Fruit fly (Drosophila melanogaster) whole organism, embryonic: ENCODE data around the gene RfC3.

Experiments used
- Atf6 ChIP-seq: fragments of 200-800 bp; sonication (Bioruptor generic); IDR thresholded peaks from 2 replicates; pipeline ENCODE4 v1.3.6; 2022; ENCODE audit warnings: missing biosample characterization, missing genetic modification characterization
- Bgb ChIP-seq: fragments of 200-800 bp; sonication (Bioruptor generic); IDR thresholded peaks from 2 replicates; pipeline ENCODE4 v1.3.6; 2022; ENCODE audit warnings: missing biosample characterization, missing genetic modification characterization; ENCODE audit not compliant: partially characterized antibody
- BtbVII ChIP-seq: fragments of 200-800 bp; sonication (Bioruptor generic); optimal IDR thresholded peaks from 3 replicates; lab custom pipeline; 2017; ENCODE audit warnings: missing biosample characterization, mild to moderate bottlenecking, missing genetic modification characterization
- CG12071 ChIP-seq: fragments of 200-800 bp; sonication (Bioruptor generic); optimal IDR thresholded peaks from 3 replicates; lab custom pipeline; 2018; ENCODE audit warnings: missing biosample characterization, mild to moderate bottlenecking, missing genetic modification characterization
- CG12942 ChIP-seq: fragments of 200-800 bp; sonication (Bioruptor generic); optimal IDR thresholded peaks from 3 replicates; lab custom pipeline; 2016; ENCODE audit warnings: missing biosample characterization, missing genetic modification characterization
- CG13624 ChIP-seq: fragments of 200-800 bp; sonication (Bioruptor generic); optimal IDR thresholded peaks from 2 replicates; lab custom pipeline; 2016; ENCODE audit warnings: missing biosample characterization, missing genetic modification characterization
- CG17829 ChIP-seq: fragments of 200-800 bp; optimal IDR thresholded peaks from 2 replicates; lab custom pipeline; 2019; ENCODE audit warnings: missing biosample characterization, mild to moderate bottlenecking, missing genetic modification characterization, moderate library complexity
- CG2202 ChIP-seq: fragments of 200-800 bp; sonication (Bioruptor generic); optimal IDR thresholded peaks from 2 replicates; lab custom pipeline; 2018; ENCODE audit warnings: missing biosample characterization, mild to moderate bottlenecking, missing genetic modification characterization
- CG2712 ChIP-seq: fragments of 200-800 bp; optimal IDR thresholded peaks from 3 replicates; lab custom pipeline; 2019; ENCODE audit warnings: missing biosample characterization, mild to moderate bottlenecking, missing genetic modification characterization, moderate library complexity
- CG30020 ChIP-seq: fragments of 200-800 bp; optimal IDR thresholded peaks from 2 replicates; lab custom pipeline; 2019; ENCODE audit warnings: missing biosample characterization, mild to moderate bottlenecking, missing genetic modification characterization, moderate library complexity
- CG30403 ChIP-seq: fragments of 200-800 bp; sonication (Bioruptor generic); optimal IDR thresholded peaks from 3 replicates; lab custom pipeline; 2016; ENCODE audit warnings: missing biosample characterization, missing genetic modification characterization
- CG3065 ChIP-seq: fragments of 200-800 bp; sonication (Bioruptor generic); optimal IDR thresholded peaks from 2 replicates; lab custom pipeline; 2016; ENCODE audit warnings: missing biosample characterization, missing genetic modification characterization
- CG6272 ChIP-seq: fragments of 200-800 bp; sonication (Bioruptor generic); IDR thresholded peaks from 2 replicates; pipeline ENCODE4 v1.3.6; 2022; ENCODE audit warnings: missing biosample characterization, missing genetic modification characterization
- CG7963 ChIP-seq: fragments of 200-800 bp; sonication (Bioruptor generic); IDR thresholded peaks from 3 replicates; pipeline ENCODE4 v1.3.6; 2022; ENCODE audit warnings: missing biosample characterization, missing genetic modification characterization; ENCODE audit not compliant: partially characterized antibody
- CG8281 ChIP-seq: fragments of 200-800 bp; sonication (Bioruptor generic); optimal IDR thresholded peaks from 2 replicates; lab custom pipeline; 2018; ENCODE audit warnings: missing biosample characterization, mild to moderate bottlenecking, missing genetic modification characterization, moderate library complexity
- CG8388 ChIP-seq: fragments of 200-800 bp; sonication (Bioruptor generic); optimal IDR thresholded peaks from 2 replicates; lab custom pipeline; 2019; ENCODE audit warnings: missing biosample characterization, mild to moderate bottlenecking, missing genetic modification characterization, moderate library complexity
- CG8765 ChIP-seq: fragments of 200-800 bp; sonication (Bioruptor generic); IDR thresholded peaks from 2 replicates; pipeline ENCODE4 v1.3.6; 2022; ENCODE audit warnings: missing biosample characterization, missing genetic modification characterization
- CG8924 ChIP-seq: fragments of 200-800 bp; optimal IDR thresholded peaks from 3 replicates; lab custom pipeline; 2019; ENCODE audit warnings: missing biosample characterization, mild to moderate bottlenecking, missing genetic modification characterization, moderate library complexity
- CTCF ChIP-seq: fragments of 200-800 bp; sonication (Bioruptor generic); optimal IDR thresholded peaks from 2 replicates; lab custom pipeline; 2017; ENCODE audit warnings: missing biosample characterization, mild to moderate bottlenecking, missing genetic modification characterization, moderate library complexity
- CrebB ChIP-seq: fragments of 200-800 bp; sonication (Bioruptor generic); optimal IDR thresholded peaks from 3 replicates; lab custom pipeline; 2018; ENCODE audit warnings: missing biosample characterization, mild to moderate bottlenecking, missing genetic modification characterization
- Dp ChIP-seq: fragments of 200-800 bp; sonication (Bioruptor generic); optimal IDR thresholded peaks from 2 replicates; lab custom pipeline; 2018; ENCODE audit warnings: missing biosample characterization, mild to moderate bottlenecking, missing genetic modification characterization, moderate library complexity
- E2f2 ChIP-seq: fragments of 200-800 bp; sonication (Bioruptor generic); IDR thresholded peaks from 2 replicates; pipeline ENCODE4 v1.3.6; 2022; ENCODE audit warnings: missing biosample characterization, missing genetic modification characterization
- Gsc ChIP-seq: fragments of 200-800 bp; sonication (Bioruptor generic); IDR thresholded peaks from 2 replicates; pipeline ENCODE4 v1.3.6; 2022; ENCODE audit warnings: missing biosample characterization, missing genetic modification characterization
- Hr78 ChIP-seq, 2 experiments: fragments of 200-800 bp in 1 of 2; fragments of >200 bp in 1 of 2; sonication (Bioruptor generic) in 1 of 2; optimal IDR thresholded peaks; 2 replicates each; lab custom pipeline; 2017 to 2019; ENCODE audit warnings: missing biosample characterization in 2 of 2, missing genetic modification characterization in 2 of 2, mild to moderate bottlenecking in 1 of 2, moderate library complexity in 1 of 2
- Hsf ChIP-seq: fragments of 200-800 bp; sonication (Bioruptor generic); optimal IDR thresholded peaks from 3 replicates; lab custom pipeline; 2016; ENCODE audit warnings: missing biosample characterization, missing genetic modification characterization
- Lhr ChIP-seq: fragments of 200-800 bp; sonication (Bioruptor generic); optimal IDR thresholded peaks from 3 replicates; lab custom pipeline; 2017; ENCODE audit warnings: mild to moderate bottlenecking, missing biosample characterization, missing genetic modification reagents, missing genetic modification characterization
- MESR4 ChIP-seq: fragments of 200-800 bp; sonication (Bioruptor generic); optimal IDR thresholded peaks from 2 replicates; lab custom pipeline; 2018; ENCODE audit warnings: missing biosample characterization, mild to moderate bottlenecking, missing genetic modification characterization, moderate library complexity
- Max ChIP-seq: fragments of 200-800 bp; sonication (Bioruptor generic); optimal IDR thresholded peaks from 2 replicates; lab custom pipeline; 2016; ENCODE audit warnings: missing biosample characterization, mild to moderate bottlenecking, missing genetic modification characterization
- Med ChIP-seq: fragments of 200-800 bp; sonication (Bioruptor generic); peaks from one replicate; lab custom pipeline; 2016; ENCODE audit warnings: missing biosample characterization, missing genetic modification characterization, mild to moderate bottlenecking, inconsistent platforms, moderate library complexity
- NK7.1 ChIP-seq: fragments of 200-800 bp; sonication (Bioruptor generic); optimal IDR thresholded peaks from 3 replicates; lab custom pipeline; 2016; ENCODE audit warnings: missing biosample characterization, missing genetic modification characterization
- Optix ChIP-seq: fragments of 200-800 bp; sonication (Bioruptor generic); IDR thresholded peaks from 3 replicates; pipeline ENCODE4 v1.3.6; 2022; ENCODE audit warnings: missing biosample characterization, missing genetic modification characterization
- PHDP ChIP-seq: fragments of 200-800 bp; sonication (Bioruptor generic); optimal IDR thresholded peaks from 3 replicates; lab custom pipeline; 2018; ENCODE audit warnings: missing biosample characterization, mild to moderate bottlenecking, missing genetic modification characterization, moderate library complexity
- Sox102F ChIP-seq: fragments of 200-800 bp; sonication (Bioruptor generic); optimal IDR thresholded peaks from 2 replicates; lab custom pipeline; 2018; ENCODE audit warnings: missing biosample characterization, mild to moderate bottlenecking, missing genetic modification characterization, moderate library complexity
- YL-1 ChIP-seq: fragments of 200-800 bp; sonication (Bioruptor generic); optimal IDR thresholded peaks from 3 replicates; lab custom pipeline; 2017; ENCODE audit warnings: missing biosample characterization, mild to moderate bottlenecking, missing genetic modification characterization
- aop ChIP-seq: fragments of 200-800 bp; sonication (Bioruptor generic); IDR thresholded peaks from 2 replicates; pipeline ENCODE4 v1.3.6; 2022; ENCODE audit warnings: missing biosample characterization, missing genetic modification characterization
- caup ChIP-seq: fragments of 200-800 bp; sonication (Bioruptor generic); optimal IDR thresholded peaks from 3 replicates; lab custom pipeline; 2017; ENCODE audit warnings: missing biosample characterization, mild to moderate bottlenecking, missing genetic modification characterization, moderate library complexity; ENCODE audit not compliant: severe bottlenecking
- cg ChIP-seq: fragments of 200-800 bp; sonication (Bioruptor generic); optimal IDR thresholded peaks from 3 replicates; lab custom pipeline; 2019; ENCODE audit warnings: missing biosample characterization, mild to moderate bottlenecking, missing genetic modification characterization, moderate library complexity
- chinmo ChIP-seq: fragments of 200-800 bp; sonication (Bioruptor generic); IDR thresholded peaks from 4 replicates; pipeline ENCODE4 v1.3.6; 2022; ENCODE audit warnings: missing biosample characterization, missing genetic modification characterization; ENCODE audit not compliant: partially characterized antibody
- en ChIP-seq: fragments of 200-800 bp; sonication (Bioruptor generic); optimal IDR thresholded peaks from 2 replicates; lab custom pipeline; 2016; ENCODE audit warnings: missing biosample characterization, missing genetic modification characterization
- ewg ChIP-seq: fragments of 200-800 bp; sonication (Bioruptor generic); optimal IDR thresholded peaks from 3 replicates; lab custom pipeline; 2017; ENCODE audit warnings: mild to moderate bottlenecking, missing biosample characterization, missing genetic modification reagents, missing genetic modification characterization
- gro ChIP-seq: fragments of 200-800 bp; sonication (Bioruptor generic); optimal IDR thresholded peaks from 2 replicates; lab custom pipeline; 2016; ENCODE audit warnings: missing biosample characterization, missing genetic modification characterization
- gsb-n ChIP-seq: fragments of 200-800 bp; sonication (Bioruptor generic); optimal IDR thresholded peaks from 3 replicates; lab custom pipeline; 2018; ENCODE audit warnings: missing biosample characterization, mild to moderate bottlenecking, missing genetic modification characterization
- hb ChIP-seq: fragments of 200-800 bp; sonication (Bioruptor generic); IDR thresholded peaks from 3 replicates; pipeline ENCODE4 v1.3.6; 2022; ENCODE audit warnings: missing biosample characterization, missing genetic modification characterization; ENCODE audit not compliant: partially characterized antibody
- lola ChIP-seq, 3 experiments: fragments of >200 bp in 2 of 3; fragments of 200-800 bp in 1 of 3; sonication (Bioruptor generic) in 1 of 3; optimal IDR thresholded peaks; 2 replicates each; lab custom pipeline; 2017 to 2019; ENCODE audit warnings: missing biosample characterization in 3 of 3, missing genetic modification characterization in 3 of 3, mild to moderate bottlenecking in 1 of 3, moderate library complexity in 1 of 3
- nom ChIP-seq: fragments of 200-800 bp; sonication (Bioruptor generic); optimal IDR thresholded peaks from 2 replicates; lab custom pipeline; 2017; ENCODE audit warnings: missing biosample characterization, missing genetic modification characterization, mild to moderate bottlenecking, moderate library complexity, missing genetic modification reagents
- row ChIP-seq: fragments of 200-800 bp; sonication (Bioruptor generic); IDR thresholded peaks from 3 replicates; pipeline ENCODE4 v1.3.6; 2022; ENCODE audit warnings: missing biosample characterization, missing genetic modification characterization
- shn ChIP-seq: fragments of 200-800 bp; sonication (Bioruptor generic); optimal IDR thresholded peaks from 3 replicates; lab custom pipeline; 2016; ENCODE audit warnings: missing biosample characterization, missing genetic modification characterization
- ttk ChIP-seq: fragments of 200-800 bp; sonication (Bioruptor generic); IDR thresholded peaks from 2 replicates; pipeline ENCODE4 v2.1.2; 2022; ENCODE audit warnings: missing biosample characterization, missing genetic modification characterization
- yki ChIP-seq: fragments of >200 bp; optimal IDR thresholded peaks from 3 replicates; lab custom pipeline; 2018
- zfh1 ChIP-seq: fragments of 200-800 bp; sonication (Bioruptor generic); IDR thresholded peaks from 3 replicates; pipeline ENCODE4 v1.3.6; 2022; ENCODE audit warnings: missing biosample characterization, missing genetic modification characterization

Gene RfC3

DNA sequence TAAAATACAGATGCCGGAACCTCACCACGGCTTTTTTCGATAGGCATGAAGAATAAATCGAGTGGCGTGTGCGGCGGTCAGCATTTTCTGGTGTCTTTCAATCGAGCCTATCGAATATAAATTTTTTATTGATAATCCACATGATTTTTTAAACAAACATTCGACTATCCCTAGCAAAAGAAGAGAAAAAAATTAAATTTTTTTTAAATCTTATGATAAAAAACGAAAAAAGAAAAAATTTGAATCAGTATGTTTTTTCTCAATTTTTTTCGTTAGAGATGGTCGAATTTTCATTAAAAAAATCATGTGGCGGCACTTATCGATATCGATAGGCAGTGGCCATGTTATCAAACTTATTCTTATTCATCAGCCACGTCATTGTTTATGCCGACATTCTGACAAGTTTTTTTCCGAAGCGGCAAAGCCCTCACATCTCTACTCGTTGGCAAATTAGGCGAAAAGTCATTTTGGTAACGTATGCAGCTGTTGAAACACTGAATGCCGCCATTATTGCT lies 7.6 kb downstream of the RfC3 start, which contains the start of the genes SmB and KdelR (continued):
- TF ChIP-seq YL-1 (GFP tag; lab: Kevin White, UChicago) (peak; percentile 89), Hsf (GFP tag; lab: Kevin White, UChicago) (peak; percentile 17), yki (no peak), CG6272 (GFP tag; lab: Robert Waterston, UW) (0 out of 2 replicates have a peak, but pooled peaks have one; percentile 30), CG3065 (GFP tag; lab: Kevin White, UChicago) (no peak), Hr78 (GFP tag; optimal IDR thresholded peaks at IDR 0.05; lab: Kevin White, UChicago) (no peak), Dp (peak; percentile 55), Max (peak; percentile 64), CG8765 (GFP tag; lab: Robert Waterston, UW) (no peak), gro (no peak), chinmo (GFP tag; lab: Robert Waterston, UW) (peak; percentile 61; the same call in 1 of the 4 replicates), ttk (no peak), CG13624 (peak; percentile 33), caup (no peak), hb (peak; percentile 90), CG12942 (no peak), cg (GFP tag; lab: Kevin White, UChicago) (no peak), ewg (GFP tag; lab: Kevin White, UChicago) (peak; percentile 56), nom (GFP tag; lab: Kevin White, UChicago) (peak; percentile 4), zfh1 (GFP tag; lab: Robert Waterston, UW) (peak; percentile 6; the same call in 1 of the 3 replicates), MESR4 (GFP tag; lab: Kevin White, UChicago) (peak; percentile 92), Med (peak; percentile 83), Sox102F (GFP tag; lab: Kevin White, UChicago) (no peak), CG2712 (tag; lab: Kevin White, UChicago) (peak; percentile 61), shn (no peak), CrebB (tag; lab: Kevin White, UChicago) (peak; percentile 15), aop (GFP tag; lab: Robert Waterston, UW) (no peak), CG2202 (tag; lab: Kevin White, UChicago) (no peak), CG30403 (GFP tag; lab: Kevin White, UChicago) (peak; percentile 44), CG8388 (GFP tag; lab: Kevin White, UChicago) (peak; percentile 21), Atf6 (GFP tag; lab: Robert Waterston, UW) (no peak), Gsc (GFP tag; lab: Robert Waterston, UW) (no peak), row (no peak; the same call in none of the 3 replicates), E2f2 (GFP tag; lab: Robert Waterston, UW) (peak; percentile 68; the same call in 1 of the 2 replicates), CTCF (GFP tag; lab: Kevin White, UChicago) (no peak), PHDP (tag; lab: Kevin White, UChicago) (peak; percentile 22), Lhr (GFP tag; lab: Kevin White, UChicago) (peak; percentile 56), Optix (GFP tag; lab: Robert Waterston, UW) (no peak), lola (GFP tag; optimal IDR thresholded peaks at IDR 0.05; lab: Kevin White, UChicago) (peak in 1 of 3 experiments; percentile 19), Bgb (GFP tag; lab: Robert Waterston, UW) (peak; percentile 80), CG17829 (peak; percentile 65), CG7963 (peak; percentile 76), CG8281 (tag; lab: Kevin White, UChicago) (no peak), NK7.1 (GFP tag; lab: Kevin White, UChicago) (no peak), CG30020 (peak; percentile 91), en (GFP tag; lab: Kevin White, UChicago) (no peak), gsb-n (tag; lab: Kevin White, UChicago) (peak; percentile 57), CG12071 (GFP tag; lab: Kevin White, UChicago) (no peak), BtbVII (peak; percentile 11), CG8924 (tag; lab: Kevin White, UChicago) (peak; percentile 69)
